Worm (Caenorhabditis elegans): ENCODE measurements around the gene C26B2.2.

DNA sequence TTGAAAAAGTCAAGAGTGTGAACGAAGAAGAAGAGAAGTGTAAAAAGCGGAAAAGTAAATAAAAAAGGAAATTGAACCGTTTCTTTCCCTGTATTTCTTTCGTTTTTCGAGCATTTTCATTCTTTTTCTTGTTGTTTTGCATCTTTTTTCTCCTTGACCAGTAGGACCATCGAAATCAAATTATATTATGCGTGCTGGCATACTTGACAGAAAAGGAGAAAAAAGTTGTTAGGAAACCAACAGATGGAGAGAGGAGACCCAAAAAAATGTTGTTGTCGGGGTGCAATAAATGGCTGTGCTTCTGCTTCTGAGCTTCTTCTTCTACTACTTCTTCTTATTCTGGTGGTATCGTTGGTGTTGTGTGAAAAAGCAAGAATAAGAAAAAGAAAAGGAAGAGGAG, 32.0 kb upstream of the C26B2.2 start:
- TF ChIP-seq scrt-1 (GFP tag; IDR thresholded peaks at IDR 0.05) (no peak), tbx-11 (GFP tag; IDR thresholded peaks at IDR 0.05) (no peak), sea-1 (GFP tag; conservative IDR thresholded peaks at IDR 0.05) (no peak), pes-1 (GFP tag; IDR thresholded peaks at IDR 0.05) (no peak), hmbx-1 (tag; optimal IDR thresholded peaks at IDR 0.05) (no peak), hmg-4 (GFP tag; optimal IDR thresholded peaks at IDR 0.05) (no peak), ceh-13 (GFP tag; optimal IDR thresholded peaks at IDR 0.05) (no peak), aly-1 (tag; optimal IDR thresholded peaks at IDR 0.05) (no peak), ama-1 (optimal IDR thresholded peaks at IDR 0.05) (no peak), tra-4 (tag; optimal IDR thresholded peaks at IDR 0.05) (no peak), ceh-36 (tag; optimal IDR thresholded peaks at IDR 0.05) (no peak), F13C5.2 (tag; optimal IDR thresholded peaks at IDR 0.05) (no peak), ets-7 (tag; optimal IDR thresholded peaks at IDR 0.05) (no peak), tbx-37 (GFP tag; conservative IDR thresholded peaks at IDR 0.05) (no peak)
